Worm (Caenorhabditis elegans) whole organism, L2 larva: ENCODE results near the gene R10E11.6.

Experiments used
- C34F6.9 ChIP-seq: fragments of 150-350 bp; optimal IDR thresholded peaks from 2 replicates; lab custom pipeline; 2014; ENCODE audit warnings: missing biosample characterization, missing genetic modification characterization
- F13H6.1 ChIP-seq: sonication (generic microtip); optimal IDR thresholded peaks from 2 replicates; lab custom pipeline; 2016; ENCODE audit warnings: missing genetic modification characterization, missing compliant biosample characterization
- R02D3.7 ChIP-seq: fragments of 150-350 bp; optimal IDR thresholded peaks from 2 replicates; lab custom pipeline; 2014; ENCODE audit warnings: missing biosample characterization, missing genetic modification characterization
- Y55F3AM.14 ChIP-seq: fragments of 200-800 bp; sonication (Bioruptor generic); optimal IDR thresholded peaks from 2 replicates; lab custom pipeline; 2018; ENCODE audit warnings: mild to moderate bottlenecking, missing genetic modification characterization, missing compliant biosample characterization
- ZK546.5 ChIP-seq: sonication (generic microtip); optimal IDR thresholded peaks from 2 replicates; lab custom pipeline; 2017; ENCODE audit warnings: missing biosample characterization, missing genetic modification characterization
- alr-1 ChIP-seq: fragments of 150-350 bp; optimal IDR thresholded peaks from 2 replicates; lab custom pipeline; 2014; ENCODE audit warnings: missing biosample characterization, missing genetic modification characterization
- aly-2 ChIP-seq: fragments of 150-350 bp; optimal IDR thresholded peaks from 2 replicates; lab custom pipeline; 2014; ENCODE audit warnings: missing biosample characterization, missing genetic modification characterization
- ama-1 ChIP-seq: fragments of 150-350 bp; optimal IDR thresholded peaks from 2 replicates; lab custom pipeline; 2018; ENCODE audit warnings: inconsistent platforms
- blmp-1 ChIP-seq: sonication (generic microtip); optimal IDR thresholded peaks from 2 replicates; lab custom pipeline; 2017; ENCODE audit warnings: missing genetic modification characterization, mild to moderate bottlenecking, missing compliant biosample characterization, antibody characterized with exemption, moderate library complexity; ENCODE audit not compliant: insufficient read depth
- ceh-16 ChIP-seq: fragments of 150-350 bp; optimal IDR thresholded peaks from 2 replicates; lab custom pipeline; 2014; ENCODE audit warnings: missing biosample characterization, missing genetic modification characterization
- ceh-82 ChIP-seq: fragments of 150-350 bp; optimal IDR thresholded peaks from 2 replicates; lab custom pipeline; 2014; ENCODE audit warnings: missing biosample characterization, missing genetic modification characterization
- crh-2 ChIP-seq: sonication (generic microtip); optimal IDR thresholded peaks from 2 replicates; lab custom pipeline; 2017; ENCODE audit warnings: missing biosample characterization, missing genetic modification characterization
- dmd-4 ChIP-seq: sonication (generic microtip); optimal IDR thresholded peaks from 2 replicates; lab custom pipeline; 2017; ENCODE audit warnings: missing biosample characterization, missing genetic modification characterization
- egl-27 ChIP-seq: sonication (generic microtip); optimal IDR thresholded peaks from 3 replicates; lab custom pipeline; 2017; ENCODE audit warnings: missing biosample characterization, missing genetic modification reagents, missing genetic modification characterization
- elt-1 ChIP-seq: fragments of 150-350 bp; optimal IDR thresholded peaks from 2 replicates; lab custom pipeline; 2014; ENCODE audit warnings: missing biosample characterization, missing genetic modification characterization
- elt-3 ChIP-seq: sonication (generic microtip); optimal IDR thresholded peaks from 2 replicates; lab custom pipeline; 2017; ENCODE audit warnings: missing biosample characterization, missing genetic modification characterization
- fos-1 ChIP-seq: fragments of 150-350 bp; optimal IDR thresholded peaks from 2 replicates; lab custom pipeline; 2014; ENCODE audit warnings: missing biosample characterization, missing genetic modification characterization
- gmeb-1 ChIP-seq: fragments of 150-350 bp; optimal IDR thresholded peaks from 2 replicates; lab custom pipeline; 2014; ENCODE audit warnings: missing biosample characterization, missing genetic modification characterization
- lin-11 ChIP-seq: fragments of 150-350 bp; sonication (generic microtip); optimal IDR thresholded peaks from 2 replicates; lab custom pipeline; 2014; ENCODE audit warnings: missing biosample characterization, missing genetic modification characterization, inconsistent platforms, mixed read lengths
- lin-13 ChIP-seq: fragments of 150-350 bp; optimal IDR thresholded peaks from 2 replicates; lab custom pipeline; 2014; ENCODE audit warnings: missing biosample characterization, missing genetic modification reagents, missing genetic modification characterization
- lin-39 ChIP-seq: fragments of 150-350 bp; optimal IDR thresholded peaks from 2 replicates; lab custom pipeline; 2014; ENCODE audit warnings: missing biosample characterization, missing genetic modification reagents, missing genetic modification characterization
- lsy-2 ChIP-seq, 2 experiments: fragments of 150-350 bp in 1 of 2; sonication (generic microtip) in 1 of 2; optimal IDR thresholded peaks; 2 replicates each; lab custom pipeline; 2014 to 2017; ENCODE audit warnings: missing biosample characterization in 2 of 2, missing genetic modification characterization in 2 of 2
- mab-5 ChIP-seq: fragments of 150-350 bp; optimal IDR thresholded peaks from 2 replicates; lab custom pipeline; 2014; ENCODE audit warnings: missing biosample characterization, missing genetic modification characterization
- mbf-1 ChIP-seq: sonication (generic microtip); optimal IDR thresholded peaks from 2 replicates; lab custom pipeline; 2017; ENCODE audit warnings: missing biosample characterization, missing genetic modification characterization
- mdl-1 ChIP-seq, 2 experiments: fragments of 150-350 bp in 1 of 2; sonication (generic microtip) in 1 of 2; optimal IDR thresholded peaks; 2 replicates each; lab custom pipeline; 2017; ENCODE audit warnings: missing biosample characterization in 2 of 2, missing genetic modification characterization in 2 of 2
- nhr-10 ChIP-seq: sonication (generic microtip); optimal IDR thresholded peaks from 2 replicates; lab custom pipeline; 2017; ENCODE audit warnings: missing biosample characterization, missing genetic modification characterization
- nhr-11 ChIP-seq: fragments of 150-350 bp; optimal IDR thresholded peaks from 2 replicates; lab custom pipeline; 2014; ENCODE audit warnings: missing biosample characterization, missing genetic modification characterization
- nhr-12 ChIP-seq: fragments of 150-350 bp; optimal IDR thresholded peaks from 2 replicates; lab custom pipeline; 2014; ENCODE audit warnings: missing biosample characterization, missing genetic modification characterization
- nhr-129 ChIP-seq: fragments of 150-350 bp; optimal IDR thresholded peaks from 2 replicates; lab custom pipeline; 2014; ENCODE audit warnings: missing biosample characterization, missing genetic modification characterization
- nhr-21 ChIP-seq: fragments of 150-350 bp; optimal IDR thresholded peaks from 2 replicates; lab custom pipeline; 2014; ENCODE audit warnings: missing biosample characterization, missing genetic modification characterization
- nhr-23 ChIP-seq: fragments of 150-350 bp; optimal IDR thresholded peaks from 2 replicates; lab custom pipeline; 2014; ENCODE audit warnings: missing biosample characterization, missing genetic modification reagents, missing genetic modification characterization
- nhr-237 ChIP-seq: fragments of 150-350 bp; optimal IDR thresholded peaks from 2 replicates; lab custom pipeline; 2014; ENCODE audit warnings: missing biosample characterization, missing genetic modification characterization
- nhr-25 ChIP-seq: fragments of 150-350 bp; sonication (generic microtip); optimal IDR thresholded peaks from 3 replicates; lab custom pipeline; 2014; ENCODE audit warnings: missing biosample characterization, missing genetic modification characterization
- nhr-6 ChIP-seq: fragments of 150-350 bp; optimal IDR thresholded peaks from 2 replicates; lab custom pipeline; 2014; ENCODE audit warnings: missing biosample characterization, missing genetic modification characterization
- nhr-77 ChIP-seq: fragments of 150-350 bp; optimal IDR thresholded peaks from 2 replicates; lab custom pipeline; 2014; ENCODE audit warnings: missing biosample characterization, missing genetic modification characterization
- peb-1 ChIP-seq: fragments of 150-350 bp; optimal IDR thresholded peaks from 2 replicates; lab custom pipeline; 2014; ENCODE audit warnings: missing biosample characterization, missing genetic modification characterization
- sem-4 ChIP-seq: fragments of 150-350 bp; optimal IDR thresholded peaks from 2 replicates; lab custom pipeline; 2014; ENCODE audit warnings: missing biosample characterization, missing genetic modification reagents, missing genetic modification characterization
- skn-1 ChIP-seq: sonication (generic microtip); optimal IDR thresholded peaks from 2 replicates; lab custom pipeline; 2017; ENCODE audit warnings: missing biosample characterization, missing genetic modification characterization
- sma-3 ChIP-seq: sonication (generic microtip); optimal IDR thresholded peaks from 2 replicates; lab custom pipeline; 2016; ENCODE audit warnings: missing genetic modification reagents, missing genetic modification characterization, missing compliant biosample characterization
- sma-9 ChIP-seq, 2 experiments: fragments of 150-350 bp in 1 of 2; sonication (generic microtip) in 1 of 2; optimal IDR thresholded peaks; 2 replicates each; lab custom pipeline; 2014 to 2016; ENCODE audit warnings: missing genetic modification characterization in 2 of 2, mild to moderate bottlenecking in 1 of 2, missing biosample characterization in 1 of 2, missing compliant biosample characterization in 1 of 2, missing genetic modification reagents in 1 of 2, moderate library complexity in 1 of 2
- snpc-4 ChIP-seq: fragments of 150-350 bp; optimal IDR thresholded peaks from 2 replicates; lab custom pipeline; 2014; ENCODE audit warnings: missing biosample characterization, missing genetic modification characterization
- unc-39 ChIP-seq: fragments of 150-350 bp; optimal IDR thresholded peaks from 2 replicates; lab custom pipeline; 2014; ENCODE audit warnings: missing biosample characterization, missing genetic modification characterization
- unc-55 ChIP-seq: fragments of 150-350 bp; sonication (generic microtip); optimal IDR thresholded peaks from 3 replicates; lab custom pipeline; 2014; ENCODE audit warnings: missing biosample characterization, missing genetic modification reagents, missing genetic modification characterization
- unc-62 ChIP-seq: fragments of 150-350 bp; optimal IDR thresholded peaks from 2 replicates; lab custom pipeline; 2014; ENCODE audit warnings: missing biosample characterization, missing genetic modification reagents, missing genetic modification characterization
- zag-1 ChIP-seq: fragments of 150-350 bp; optimal IDR thresholded peaks from 2 replicates; lab custom pipeline; 2014; ENCODE audit warnings: missing biosample characterization, missing genetic modification characterization
- ztf-1 ChIP-seq: fragments of 200-800 bp; sonication (Bioruptor generic); conservative IDR thresholded peaks from 2 replicates; pipeline ENCODE4 v1.3.6; 2022; ENCODE audit warnings: missing genetic modification characterization, missing compliant biosample characterization
- ztf-11 ChIP-seq: sonication (generic microtip); optimal IDR thresholded peaks from 2 replicates; lab custom pipeline; 2017; ENCODE audit warnings: missing biosample characterization, missing genetic modification characterization
- ztf-4 ChIP-seq: fragments of 150-350 bp; optimal IDR thresholded peaks from 2 replicates; lab custom pipeline; 2014; ENCODE audit warnings: missing biosample characterization, missing genetic modification characterization

R10E11.6 gene

DNA sequence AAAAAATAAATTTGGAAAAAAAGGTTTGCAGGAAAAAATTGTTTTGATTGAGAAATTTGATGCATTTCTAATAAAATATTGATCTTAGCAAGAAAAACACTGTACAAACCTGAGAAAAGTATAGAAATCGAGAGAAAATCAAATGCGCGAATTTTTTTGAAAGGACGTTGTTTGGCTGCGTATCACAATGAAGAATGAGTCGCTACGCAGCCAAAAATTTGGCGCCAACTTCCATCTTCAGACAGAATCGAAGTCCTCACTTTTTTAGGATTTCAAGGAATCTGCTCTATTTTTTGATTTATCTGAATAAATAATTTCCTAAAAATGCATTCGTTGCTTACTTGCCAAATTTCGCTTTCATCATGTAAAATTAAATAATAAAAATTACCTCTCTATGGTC lies 36.1 kb upstream of the R10E11.6 start:
- no peak for TF ChIP-seq peb-1 (tag; lab: Kevin White, UChicago)
- TF ChIP-seq mdl-1 (tag; optimal IDR thresholded peaks at IDR 0.05; lab: Kevin White, UChicago), result no peak
- TF ChIP-seq aly-2 (tag; lab: Kevin White, UChicago), result no peak
- TF ChIP-seq mbf-1, result no peak
- TF ChIP-seq elt-1 (tag; lab: Kevin White, UChicago), result no peak
- TF ChIP-seq dmd-4, result no peak
- TF ChIP-seq mab-5 (tag; lab: Kevin White, UChicago), result no peak
- TF ChIP-seq alr-1 (tag; lab: Kevin White, UChicago), result no peak
- no peak for TF ChIP-seq nhr-11 (tag; lab: Kevin White, UChicago)
- TF ChIP-seq unc-39 (tag; lab: Kevin White, UChicago), result no peak
- no peak for TF ChIP-seq nhr-6 (tag; lab: Kevin White, UChicago)
- TF ChIP-seq Y55F3AM.14, result no peak
- no peak for TF ChIP-seq gmeb-1 (tag; lab: Kevin White, UChicago)
- no peak for TF ChIP-seq nhr-10 (tag; lab: Kevin White, UChicago)
- TF ChIP-seq lin-39 (tag; lab: Kevin White, UChicago), result no peak
- no peak for TF ChIP-seq lin-13 (GFP tag; lab: Kevin White, UChicago)
- TF ChIP-seq nhr-12 (tag; lab: Kevin White, UChicago), result no peak
- no peak for TF ChIP-seq C34F6.9 (tag; lab: Kevin White, UChicago)

DNA sequence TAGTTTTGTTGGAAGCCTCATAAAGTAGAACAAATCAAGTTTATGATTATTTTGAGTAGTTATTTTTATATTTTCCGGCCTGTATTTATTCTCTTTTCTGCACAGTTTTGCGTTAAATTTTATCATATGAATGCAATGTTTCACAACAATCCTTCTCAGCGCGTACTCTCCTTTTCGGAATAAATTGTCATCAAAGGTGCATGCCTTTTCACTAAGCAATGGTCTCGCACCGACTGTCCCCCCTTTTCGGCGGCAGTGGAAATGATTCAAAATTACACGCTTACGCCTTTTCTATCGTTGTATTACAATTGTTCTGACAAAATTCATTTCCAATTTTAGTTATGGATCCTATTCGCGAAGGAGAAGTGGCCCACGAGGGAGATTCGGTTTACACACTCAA lies 35.7 kb upstream of the R10E11.6 start, which contains the start of the genes iff-1 and cdk-1:
TSS of gene iff-1 (minus strand) at position 61 of the 400 bp plus-strand sequence.
TSS of gene cdk-1 (plus strand) at position 340 of the 400 bp plus-strand sequence.
- TF ChIP-seq dmd-4 (no peak), egl-27 (tag; lab: Kevin White, UChicago) (no peak), C34F6.9 (tag; lab: Kevin White, UChicago) (peak; percentile 32), gmeb-1 (tag; lab: Kevin White, UChicago) (peak; percentile 83), nhr-10 (tag; lab: Kevin White, UChicago) (no peak), sma-9 (GFP tag; optimal IDR thresholded peaks at IDR 0.05; lab: Kevin White, UChicago) (no peak), sma-9 (tag; optimal IDR thresholded peaks at IDR 0.05; lab: Kevin White, UChicago) (no peak), mdl-1 (tag; optimal IDR thresholded peaks at IDR 0.05; lab: Kevin White, UChicago) (no peak), unc-62 (GFP tag; lab: Kevin White, UChicago) (no peak), lsy-2 (tag; optimal IDR thresholded peaks at IDR 0.05; lab: Kevin White, UChicago) (peak in 1 of 2 experiments; percentile 66), mbf-1 (no peak), ZK546.5 (tag; lab: Kevin White, UChicago) (no peak), nhr-11 (tag; lab: Kevin White, UChicago) (no peak), R02D3.7 (tag; lab: Kevin White, UChicago) (no peak), elt-3 (tag; lab: Kevin White, UChicago) (no peak), crh-2 (tag; lab: Kevin White, UChicago) (no peak), lin-11 (no peak), lin-39 (tag; lab: Kevin White, UChicago) (no peak), ztf-1 (GFP tag; lab: Robert Waterston, UW) (no peak), ceh-16 (tag; lab: Kevin White, UChicago) (no peak), elt-1 (tag; lab: Kevin White, UChicago) (no peak), aly-2 (tag; lab: Kevin White, UChicago) (no peak), nhr-129 (tag; lab: Kevin White, UChicago) (peak; percentile 78), F13H6.1 (no peak), nhr-6 (tag; lab: Kevin White, UChicago) (no peak), mab-5 (tag; lab: Kevin White, UChicago) (no peak), sma-3 (GFP tag; lab: Kevin White, UChicago) (no peak), ama-1 (no peak), ceh-82 (no peak), nhr-23 (no peak), fos-1 (peak; percentile 25), nhr-25 (no peak), nhr-21 (tag; lab: Kevin White, UChicago) (no peak), peb-1 (tag; lab: Kevin White, UChicago) (no peak), Y55F3AM.14 (no peak), nhr-237 (tag; lab: Kevin White, UChicago) (no peak), ztf-11 (tag; lab: Kevin White, UChicago) (no peak), ztf-4 (tag; lab: Kevin White, UChicago) (no peak), snpc-4 (tag; lab: Kevin White, UChicago) (no peak), sem-4 (no peak), zag-1 (no peak), alr-1 (tag; lab: Kevin White, UChicago) (no peak), unc-55 (peak; percentile 77), nhr-77 (no peak), blmp-1 (tag; lab: Kevin White, UChicago) (no peak), unc-39 (tag; lab: Kevin White, UChicago) (no peak), lin-13 (GFP tag; lab: Kevin White, UChicago) (peak; percentile 0), skn-1 (tag; lab: Kevin White, UChicago) (no peak), nhr-12 (tag; lab: Kevin White, UChicago) (no peak)
